Worm (Caenorhabditis elegans): Measurements from ENCODE around the gene F25E2.3.

Gene F25E2.3

ce11 chrX:787992-788391 is 25.0 kb downstream of the F25E2.3 start, which contains the start of gene attf-5:
attf-5 (plus strand) TSS chrX:788353.
- TF ChIP-seq tbx-37 (GFP tag; conservative IDR thresholded peaks at IDR 0.05) (no peak), scrt-1 (GFP tag; IDR thresholded peaks at IDR 0.05) (no peak), pes-1 (GFP tag; IDR thresholded peaks at IDR 0.05) (no peak), flt-1 (GFP tag; IDR thresholded peaks at IDR 0.05) (no peak), hnd-1 (tag; optimal IDR thresholded peaks at IDR 0.05) (no peak)

ce11 chrX:785368-785767 is 27.6 kb downstream of the F25E2.3 start:
- TF ChIP-seq sea-1 (GFP tag; conservative IDR thresholded peaks at IDR 0.05) (no peak), ceh-13 (GFP tag; optimal IDR thresholded peaks at IDR 0.05) (no peak), tbx-37 (GFP tag; conservative IDR thresholded peaks at IDR 0.05) (no peak), tbx-11 (GFP tag; IDR thresholded peaks at IDR 0.05) (no peak), aly-1 (tag; optimal IDR thresholded peaks at IDR 0.05) (no peak), B0310.2 (tag; optimal IDR thresholded peaks at IDR 0.05) (no peak), F13C5.2 (tag; optimal IDR thresholded peaks at IDR 0.05) (no peak), hnd-1 (tag; optimal IDR thresholded peaks at IDR 0.05) (no peak), hmbx-1 (tag; optimal IDR thresholded peaks at IDR 0.05) (no peak), flt-1 (GFP tag; IDR thresholded peaks at IDR 0.05) (no peak), pes-1 (GFP tag; IDR thresholded peaks at IDR 0.05) (no peak), ama-1 (optimal IDR thresholded peaks at IDR 0.05) (no peak), ceh-36 (tag; optimal IDR thresholded peaks at IDR 0.05) (no peak), scrt-1 (GFP tag; IDR thresholded peaks at IDR 0.05) (no peak), hmg-4 (GFP tag; optimal IDR thresholded peaks at IDR 0.05) (no peak)

ce11 chrX:784853-785252 is 28.1 kb downstream of the F25E2.3 start, which contains the start of gene T04G9.6:
T04G9.6 (minus strand) TSS chrX:784953.
- TF ChIP-seq B0310.2 (tag; optimal IDR thresholded peaks at IDR 0.05) (no peak), tra-4 (tag; optimal IDR thresholded peaks at IDR 0.05) (no peak), aly-1 (tag; optimal IDR thresholded peaks at IDR 0.05) (no peak)

- TF ChIP-seq B0310.2 (tag; optimal IDR thresholded peaks at IDR 0.05): no peak
- no peak for TF ChIP-seq tbx-37 (GFP tag; conservative IDR thresholded peaks at IDR 0.05)
- TF ChIP-seq ceh-13 (GFP tag; optimal IDR thresholded peaks at IDR 0.05): no peak
- no peak for TF ChIP-seq tbx-11 (GFP tag; IDR thresholded peaks at IDR 0.05)
- no peak for TF ChIP-seq ama-1 (optimal IDR thresholded peaks at IDR 0.05)
- no peak for TF ChIP-seq sea-1 (GFP tag; conservative IDR thresholded peaks at IDR 0.05)
- TF ChIP-seq flt-1 (GFP tag; IDR thresholded peaks at IDR 0.05): no peak
- TF ChIP-seq hmbx-1 (tag; optimal IDR thresholded peaks at IDR 0.05): no peak
These were observed 32.9 kb downstream of the F25E2.3 start for ce11 chrX:780027-780426.

- TF ChIP-seq tra-4 (tag; optimal IDR thresholded peaks at IDR 0.05) (no peak), F13C5.2 (tag; optimal IDR thresholded peaks at IDR 0.05) (no peak), flt-1 (GFP tag; IDR thresholded peaks at IDR 0.05) (no peak), sea-1 (GFP tag; conservative IDR thresholded peaks at IDR 0.05) (no peak), B0310.2 (tag; optimal IDR thresholded peaks at IDR 0.05) (no peak), hmg-4 (GFP tag; optimal IDR thresholded peaks at IDR 0.05) (no peak), hnd-1 (tag; optimal IDR thresholded peaks at IDR 0.05) (no peak), ceh-13 (GFP tag; optimal IDR thresholded peaks at IDR 0.05) (no peak), tbx-11 (GFP tag; IDR thresholded peaks at IDR 0.05) (no peak), aly-1 (tag; optimal IDR thresholded peaks at IDR 0.05) (no peak), tbx-37 (GFP tag; conservative IDR thresholded peaks at IDR 0.05) (no peak)
These were observed 33.7 kb downstream of the F25E2.3 start for ce11 chrX:779259-779658.

- TF ChIP-seq aly-1 (tag; optimal IDR thresholded peaks at IDR 0.05) (no peak), sea-1 (GFP tag; conservative IDR thresholded peaks at IDR 0.05) (no peak), hnd-1 (tag; optimal IDR thresholded peaks at IDR 0.05) (no peak), F13C5.2 (tag; optimal IDR thresholded peaks at IDR 0.05) (no peak), ceh-13 (GFP tag; optimal IDR thresholded peaks at IDR 0.05) (no peak), ets-7 (tag; optimal IDR thresholded peaks at IDR 0.05) (no peak), ceh-36 (tag; optimal IDR thresholded peaks at IDR 0.05) (no peak), tra-4 (tag; optimal IDR thresholded peaks at IDR 0.05) (no peak), tbx-37 (GFP tag; conservative IDR thresholded peaks at IDR 0.05) (no peak), B0310.2 (tag; optimal IDR thresholded peaks at IDR 0.05) (no peak), ama-1 (optimal IDR thresholded peaks at IDR 0.05) (no peak), hmbx-1 (tag; optimal IDR thresholded peaks at IDR 0.05) (no peak), tbx-11 (GFP tag; IDR thresholded peaks at IDR 0.05) (no peak), hmg-4 (GFP tag; optimal IDR thresholded peaks at IDR 0.05) (no peak), pes-1 (GFP tag; IDR thresholded peaks at IDR 0.05) (no peak), flt-1 (GFP tag; IDR thresholded peaks at IDR 0.05) (no peak), scrt-1 (GFP tag; IDR thresholded peaks at IDR 0.05) (no peak)
These were observed 35.5 kb downstream of the F25E2.3 start, which contains the start of gene nas-15 for ce11 chrX:777421-777820. nas-15 (plus strand) TSS chrX:777721.

ce11 chrX:772184-772583 is 40.8 kb downstream of the F25E2.3 start, which contains the start of gene T04G9.4:
T04G9.4 (plus strand) TSS chrX:772476.
- TF ChIP-seq pes-1 (GFP tag; IDR thresholded peaks at IDR 0.05) (no peak), sea-1 (GFP tag; conservative IDR thresholded peaks at IDR 0.05) (no peak), hmbx-1 (tag; optimal IDR thresholded peaks at IDR 0.05) (no peak), hnd-1 (tag; optimal IDR thresholded peaks at IDR 0.05) (no peak), tbx-11 (GFP tag; IDR thresholded peaks at IDR 0.05) (no peak), tra-4 (tag; optimal IDR thresholded peaks at IDR 0.05) (no peak), ets-7 (tag; optimal IDR thresholded peaks at IDR 0.05) (no peak), B0310.2 (tag; optimal IDR thresholded peaks at IDR 0.05) (no peak), ama-1 (optimal IDR thresholded peaks at IDR 0.05) (no peak), scrt-1 (GFP tag; IDR thresholded peaks at IDR 0.05) (no peak), aly-1 (tag; optimal IDR thresholded peaks at IDR 0.05) (no peak)

ce11 chrX:770537-770936 is 42.4 kb downstream of the F25E2.3 start, which contains the start of gene T04G9.7:
T04G9.7 (plus strand) TSS chrX:770837.
- TF ChIP-seq aly-1 (tag; optimal IDR thresholded peaks at IDR 0.05): no peak
- no peak for TF ChIP-seq pes-1 (GFP tag; IDR thresholded peaks at IDR 0.05)
- TF ChIP-seq tbx-11 (GFP tag; IDR thresholded peaks at IDR 0.05): no peak
- no peak for TF ChIP-seq F13C5.2 (tag; optimal IDR thresholded peaks at IDR 0.05)
- TF ChIP-seq sea-1 (GFP tag; conservative IDR thresholded peaks at IDR 0.05): no peak
- no peak for TF ChIP-seq ama-1 (optimal IDR thresholded peaks at IDR 0.05)
- TF ChIP-seq hmbx-1 (tag; optimal IDR thresholded peaks at IDR 0.05): no peak
- no peak for TF ChIP-seq flt-1 (GFP tag; IDR thresholded peaks at IDR 0.05)
- TF ChIP-seq hnd-1 (tag; optimal IDR thresholded peaks at IDR 0.05): no peak
- no peak for TF ChIP-seq scrt-1 (GFP tag; IDR thresholded peaks at IDR 0.05)
- no peak for TF ChIP-seq tbx-37 (GFP tag; conservative IDR thresholded peaks at IDR 0.05)
- TF ChIP-seq ceh-13 (GFP tag; optimal IDR thresholded peaks at IDR 0.05): no peak
- TF ChIP-seq B0310.2 (tag; optimal IDR thresholded peaks at IDR 0.05): no peak
- no peak for TF ChIP-seq tra-4 (tag; optimal IDR thresholded peaks at IDR 0.05)
- TF ChIP-seq ets-7 (tag; optimal IDR thresholded peaks at IDR 0.05): no peak
- no peak for TF ChIP-seq ceh-36 (tag; optimal IDR thresholded peaks at IDR 0.05)
- TF ChIP-seq hmg-4 (GFP tag; optimal IDR thresholded peaks at IDR 0.05): no peak
